Fruit fly (Drosophila melanogaster): ENCODE data around the gene Inx5.

Gene Inx5

DNA sequence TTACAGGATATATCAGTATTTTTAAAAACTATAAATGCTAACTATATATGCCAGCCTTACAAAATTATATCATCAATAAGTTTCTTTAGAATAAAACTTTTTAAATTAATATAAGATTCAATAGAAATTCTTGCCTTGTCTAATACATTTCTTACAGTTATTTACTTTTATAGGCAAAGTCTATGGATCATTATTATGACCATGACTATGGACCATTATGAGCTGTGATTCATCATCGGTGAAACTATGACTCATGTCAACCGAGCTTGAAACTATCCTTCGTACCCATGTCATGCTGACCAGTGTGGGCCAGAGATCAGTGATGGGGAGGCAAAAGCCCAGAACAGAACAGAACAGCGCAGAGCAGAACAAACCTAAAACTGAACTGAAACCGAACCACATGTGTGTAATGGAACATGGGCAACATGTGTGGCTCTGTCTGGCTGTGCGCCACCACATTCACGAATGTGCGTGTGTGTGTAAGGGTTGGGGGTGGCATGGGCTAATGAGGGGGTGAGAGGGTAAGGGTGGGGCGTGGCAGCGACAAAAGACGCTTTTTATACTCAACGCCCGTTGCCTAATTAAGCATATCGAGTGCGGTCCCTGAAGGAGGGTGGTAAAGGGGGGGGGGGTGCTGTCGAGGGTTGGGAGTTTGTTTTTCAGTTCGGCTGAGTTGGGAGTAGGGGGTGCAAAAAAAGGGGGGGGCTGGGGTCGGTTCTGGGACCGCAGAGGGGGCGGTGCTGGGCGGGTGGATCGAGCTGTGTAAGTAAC, 12.0 kb downstream of the Inx5 start (continued):
- TF ChIP-seq CG15336 (GFP tag; IDR thresholded peaks at IDR 0.05) = no peak
- TF ChIP-seq topi (GFP tag; optimal IDR thresholded peaks at IDR 0.05) = no peak
- no peak for TF ChIP-seq Hr38 (GFP tag; optimal IDR thresholded peaks at IDR 0.05)
- TF ChIP-seq CG6808 (GFP tag; optimal IDR thresholded peaks at IDR 0.05) = peak; percentile 51
- TF ChIP-seq net (GFP tag; optimal IDR thresholded peaks at IDR 0.05) = no peak
- TF ChIP-seq CG1621 (tag; optimal IDR thresholded peaks at IDR 0.05) = no peak
- TF ChIP-seq Gug (GFP tag; IDR thresholded peaks at IDR 0.05) = no peak
- peak; percentile 2 for TF ChIP-seq CG6276 (GFP tag; optimal IDR thresholded peaks at IDR 0.05)
- TF ChIP-seq Sox14 (GFP tag; optimal IDR thresholded peaks at IDR 0.05) = no peak
- no peak for TF ChIP-seq CG6792 (GFP tag; optimal IDR thresholded peaks at IDR 0.05)
- no peak for TF ChIP-seq dsx (GFP tag; optimal IDR thresholded peaks at IDR 0.05; ENCODE audit: poor library complexity, severe bottlenecking)
- TF ChIP-seq CG8319 (GFP tag; optimal IDR thresholded peaks at IDR 0.05) = no peak
- TF ChIP-seq fkh (GFP tag; optimal IDR thresholded peaks at IDR 0.05) = no peak
- TF ChIP-seq fd59A (GFP tag; optimal IDR thresholded peaks at IDR 0.05) = no peak
- peak; percentile 51 for TF ChIP-seq spab (GFP tag; optimal IDR thresholded peaks at IDR 0.05)
- TF ChIP-seq CG3919 (GFP tag; optimal IDR thresholded peaks at IDR 0.05) = no peak
- no peak for TF ChIP-seq CG6854 (GFP tag; optimal IDR thresholded peaks at IDR 0.05)

DNA sequence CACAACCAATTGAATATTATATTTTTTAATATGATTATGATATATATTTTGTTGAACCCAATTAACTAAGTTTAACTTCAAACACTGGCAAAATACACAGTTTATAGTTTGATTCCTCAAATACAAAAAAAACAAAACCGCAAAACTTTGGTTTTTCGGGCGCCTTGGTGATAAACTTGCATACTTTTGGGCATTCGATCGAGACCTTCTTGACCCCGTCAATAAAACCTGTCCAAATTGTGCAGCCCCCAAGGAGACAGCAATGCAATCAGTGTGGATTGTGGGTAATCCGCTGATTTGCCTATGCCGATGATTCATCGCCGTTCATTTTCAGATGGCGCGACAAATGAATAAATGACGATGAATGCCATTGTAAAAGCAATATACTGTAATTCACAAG, 13.2 kb downstream of the Inx5 start:
- peak; percentile 94 for TF ChIP-seq svp (GFP tag)
- no peak for TF ChIP-seq cyc (GFP tag; optimal IDR thresholded peaks at IDR 0.05)

DNA sequence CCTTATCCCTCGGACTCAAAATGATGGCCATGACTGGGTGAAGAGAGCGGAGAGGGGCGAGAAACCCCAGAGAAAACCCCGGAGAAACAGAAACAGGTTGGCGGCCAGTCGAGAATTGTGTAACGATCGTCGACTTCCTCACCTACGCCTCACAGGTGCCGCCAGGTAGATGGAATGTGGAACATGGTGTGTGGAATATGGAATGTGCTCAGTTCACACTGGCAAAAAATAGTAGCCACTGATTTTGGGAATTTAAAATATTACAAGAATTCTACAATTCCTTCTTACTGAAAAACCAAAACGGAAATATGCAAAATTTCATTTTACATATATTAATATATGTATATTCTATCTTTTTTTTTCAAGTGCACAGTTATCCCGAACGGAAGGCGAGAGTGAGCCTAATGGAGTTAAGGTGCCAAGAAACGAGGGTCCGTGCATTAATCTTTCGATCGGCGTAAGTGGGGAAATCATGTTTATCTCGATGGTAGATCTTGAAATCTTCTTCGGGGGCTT, 14.7 kb downstream of the Inx5 start:
- TF ChIP-seq ss (GFP tag; optimal IDR thresholded peaks at IDR 0.05) (peak; percentile 87 to 92), Ets21C (GFP tag; optimal IDR thresholded peaks at IDR 0.05) (peak; percentile 52), CG6163 (GFP tag; IDR thresholded peaks at IDR 0.05) (peak; percentile 94), CG9139 (GFP tag; optimal IDR thresholded peaks at IDR 0.05) (peak; percentile 83), CG8319 (GFP tag; optimal IDR thresholded peaks at IDR 0.05) (peak; percentile 73), CG11762 (GFP tag; optimal IDR thresholded peaks at IDR 0.05; ENCODE audit: insufficient read depth) (peak; percentile 78), CG1621 (tag; optimal IDR thresholded peaks at IDR 0.05) (peak; percentile 83), Sox102F (GFP tag; optimal IDR thresholded peaks at IDR 0.05) (peak; percentile 84), topi (GFP tag; optimal IDR thresholded peaks at IDR 0.05) (peak; percentile 83), Gug (GFP tag; IDR thresholded peaks at IDR 0.05) (peak; percentile 76), pdm3 (GFP tag; optimal IDR thresholded peaks at IDR 0.05) (peak; percentile 82), Met (GFP tag; optimal IDR thresholded peaks at IDR 0.05) (peak; percentile 85), esn (GFP tag; optimal IDR thresholded peaks at IDR 0.05) (peak; percentile 86), CG6276 (GFP tag; optimal IDR thresholded peaks at IDR 0.05) (peak; percentile 68), Sox15 (GFP tag; optimal IDR thresholded peaks at IDR 0.05) (peak; percentile 61), CG31627 (GFP tag; optimal IDR thresholded peaks at IDR 0.05) (peak; percentile 64), CG32006 (GFP tag; optimal IDR thresholded peaks at IDR 0.05) (peak; percentile 80), eg (GFP tag; IDR thresholded peaks at IDR 0.05) (peak; percentile 87), achi (GFP tag; optimal IDR thresholded peaks at IDR 0.05) (peak; percentile 89), spab (GFP tag; optimal IDR thresholded peaks at IDR 0.05) (peak; percentile 82), CG6854 (GFP tag; optimal IDR thresholded peaks at IDR 0.05) (peak; percentile 68), CG6808 (GFP tag; optimal IDR thresholded peaks at IDR 0.05) (peak; percentile 89), CG3032 (tag; optimal IDR thresholded peaks at IDR 0.05) (peak; percentile 87), Eip93F (GFP tag; optimal IDR thresholded peaks at IDR 0.05) (peak; percentile 63), CG16779 (tag; optimal IDR thresholded peaks at IDR 0.05) (peak; percentile 75), vri (GFP tag; optimal IDR thresholded peaks at IDR 0.05) (peak; percentile 91), Ets96B (tag; optimal IDR thresholded peaks at IDR 0.05) (peak; percentile 89), OdsH (GFP tag; optimal IDR thresholded peaks at IDR 0.05) (peak; percentile 86), Eip78C (GFP tag) (peak; percentile 92), dac (GFP tag; optimal IDR thresholded peaks at IDR 0.05) (no peak), salr (GFP tag; optimal IDR thresholded peaks at IDR 0.05) (peak; percentile 68 to 75), CG6792 (GFP tag; optimal IDR thresholded peaks at IDR 0.05) (peak; percentile 90), CG34406 (GFP tag; optimal IDR thresholded peaks at IDR 0.05) (peak; percentile 88), Sox14 (GFP tag; optimal IDR thresholded peaks at IDR 0.05) (peak; percentile 73), CG11294 (GFP tag; IDR thresholded peaks at IDR 0.05) (0 out of 2 replicates have a peak, but pooled peaks have one; percentile 63), acj6 (GFP tag; optimal IDR thresholded peaks at IDR 0.05) (peak; percentile 89)
